Worm (Caenorhabditis elegans): ENCODE results near the gene W07G4.2.

Gene W07G4.2

DNA sequence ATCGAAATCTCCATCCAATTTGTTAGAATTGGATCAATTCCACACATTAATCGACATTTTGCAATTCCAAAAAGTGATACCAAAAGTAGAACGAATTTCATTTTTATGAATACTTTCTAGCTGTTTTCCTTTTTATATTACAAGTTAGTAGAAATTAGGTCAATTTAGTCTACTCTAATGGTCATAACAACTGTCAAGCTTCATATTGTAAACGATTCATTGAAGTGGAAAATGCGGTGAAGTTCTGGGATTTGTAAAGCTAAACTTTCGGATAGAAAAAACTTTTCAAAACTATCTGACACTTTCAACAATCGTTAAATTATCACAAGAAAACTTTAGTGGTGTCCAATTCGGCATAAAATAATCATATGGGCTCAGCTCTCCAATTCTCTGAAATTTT, 1.8 kb downstream of the W07G4.2 start, which contains the start of gene W07G4.7:
TSS of gene W07G4.7 (minus strand) at position 101 of the 400 bp plus-strand sequence.
- TF ChIP-seq pqm-1 (tag; optimal IDR thresholded peaks at IDR 0.05): no peak

- no peak for TF ChIP-seq gei-8 (GFP tag; optimal IDR thresholded peaks at IDR 0.05)
- no peak for TF ChIP-seq ztf-11 (tag; optimal IDR thresholded peaks at IDR 0.05)
- TF ChIP-seq ZK546.5 (tag; optimal IDR thresholded peaks at IDR 0.05): no peak
- no peak for TF ChIP-seq duxl-1 (tag; optimal IDR thresholded peaks at IDR 0.05; ENCODE audit: poor library complexity)
- no peak for TF ChIP-seq aly-2 (tag; optimal IDR thresholded peaks at IDR 0.05)
- no peak for TF ChIP-seq mxl-3 (GFP tag; optimal IDR thresholded peaks at IDR 0.05)
- TF ChIP-seq hmg-1.1 (GFP tag; IDR thresholded peaks at IDR 0.05): no peak
- TF ChIP-seq ceh-62 (tag; optimal IDR thresholded peaks at IDR 0.05): no peak
- no peak for TF ChIP-seq dmd-6 (GFP tag; IDR thresholded peaks at IDR 0.05)
- no peak for TF ChIP-seq lin-13 (GFP tag; optimal IDR thresholded peaks at IDR 0.05)
- no peak for TF ChIP-seq ztf-7 (tag; optimal IDR thresholded peaks at IDR 0.05)
Measured at ce11 chrV:13033223-13033622, 3.1 kb downstream of the W07G4.2 start, which contains the start of gene W07G4.1. Gene W07G4.1 (plus strand): TSS chrV:13033523.

ce11 chrV:13028871-13029270, 7.5 kb downstream of the W07G4.2 start:
- TF ChIP-seq ceh-32 (tag; optimal IDR thresholded peaks at IDR 0.05; ENCODE audit: poor library complexity) (peak; percentile 6), dmd-8 (GFP tag; IDR thresholded peaks at IDR 0.05) (no peak)

ce11 chrV:13026631-13027299, 9.6 kb downstream of the W07G4.2 start:
- 0 out of 2 replicates have a peak, but pooled peaks have one; percentile 9 for TF ChIP-seq php-3 (GFP tag; IDR thresholded peaks at IDR 0.05)
- TF ChIP-seq ZK546.5 (tag; optimal IDR thresholded peaks at IDR 0.05): no peak
- 0 out of 2 replicates have a peak, but pooled peaks have one; percentile 34 for TF ChIP-seq lim-7 (GFP tag; IDR thresholded peaks at IDR 0.05)
- TF ChIP-seq attf-4 (tag; optimal IDR thresholded peaks at IDR 0.05): no peak
- TF ChIP-seq ces-1 (GFP tag; optimal IDR thresholded peaks at IDR 0.05): peak; percentile 7
- TF ChIP-seq zip-11 (GFP tag; IDR thresholded peaks at IDR 0.05): no peak
- TF ChIP-seq zfp-3 (GFP tag; conservative IDR thresholded peaks at IDR 0.05): no peak
- TF ChIP-seq dmd-6 (GFP tag; IDR thresholded peaks at IDR 0.05): 0 out of 2 replicates have a peak, but pooled peaks have one; percentile 7

ce11 chrV:13025283-13025682, 11.1 kb downstream of the W07G4.2 start:
- TF ChIP-seq fkh-10 (GFP tag; optimal IDR thresholded peaks at IDR 0.05) (peak; percentile 41), nhr-25 (tag; optimal IDR thresholded peaks at IDR 0.05; ENCODE audit: borderline replicate concordance, insufficient read depth) (no peak)

- TF ChIP-seq daf-19 (GFP tag; conservative IDR thresholded peaks at IDR 0.05) (no peak), unc-62 (GFP tag; optimal IDR thresholded peaks at IDR 0.05 in 1 of 2) (peak in 1 of 2 experiments; percentile 36), unc-62 (tag; optimal IDR thresholded peaks at IDR 0.05) (no peak)
Measured at ce11 chrV:13024499-13024898, 11.9 kb downstream of the W07G4.2 start.

ce11 chrV:13022265-13022664, 14.1 kb downstream of the W07G4.2 start:
- TF ChIP-seq ceh-28 (tag; optimal IDR thresholded peaks at IDR 0.05): no peak
- TF ChIP-seq aha-1 (tag): peak; percentile 68

DNA sequence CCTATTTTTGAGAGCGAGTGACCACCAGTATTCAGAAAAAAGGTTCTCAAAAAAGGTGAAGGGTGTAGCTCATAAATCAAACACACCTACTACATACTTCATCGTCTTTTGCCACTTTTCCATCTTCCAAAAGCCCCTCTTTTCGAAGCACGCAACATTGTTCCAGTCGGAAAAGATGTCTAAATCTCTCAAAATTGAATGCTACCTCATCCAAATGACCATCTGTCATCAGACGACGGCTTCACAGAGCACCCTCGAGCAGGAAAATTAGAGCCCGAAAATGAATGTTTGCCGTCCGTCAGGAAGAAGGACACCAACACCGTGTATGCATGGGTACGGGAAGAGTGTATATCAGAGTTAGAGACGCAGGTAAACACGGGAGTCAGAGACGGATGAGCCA, 14.8 kb downstream of the W07G4.2 start:
- TF ChIP-seq arid-1 (GFP tag; conservative IDR thresholded peaks at IDR 0.05) (no peak), unc-62 (GFP tag; optimal IDR thresholded peaks at IDR 0.05 in 1 of 2) (peak in 1 of 2 experiments; percentile 87), unc-62 (tag; optimal IDR thresholded peaks at IDR 0.05) (no peak)

Data from whole organism, L4 larva.